Fruit fly (Drosophila melanogaster) S2 (cell line): Measurements from ENCODE around the gene CG4822.

Source experiments
- CG8478 ChIP-seq: fragments of >200 bp; optimal IDR thresholded peaks from 2 replicates; lab custom pipeline; 2018
- CTCF ChIP-seq, 2 experiments: fragments of >200 bp; optimal IDR thresholded peaks; 2 replicates each; lab custom pipeline; 2018

The CG4822 gene

DNA sequence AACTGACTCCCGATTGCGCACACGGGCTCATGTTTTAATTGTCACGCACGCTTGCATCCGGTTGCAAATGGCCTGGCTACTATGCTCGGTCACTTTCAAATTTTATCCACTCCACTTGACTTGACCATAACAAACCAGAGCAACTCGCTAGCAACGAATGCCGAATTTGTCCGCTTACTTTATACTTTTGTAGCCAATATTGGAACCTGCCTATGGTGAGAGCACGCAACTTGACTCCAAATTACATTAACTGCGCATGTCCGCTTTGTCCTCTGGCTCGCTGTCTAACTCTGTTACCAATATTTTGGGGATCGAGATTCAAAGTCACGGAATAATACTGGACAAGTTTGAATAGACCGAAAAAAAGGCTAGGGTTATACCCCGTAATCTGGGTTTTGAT is 31.6 kb upstream of the CG4822 start, which contains the start of gene CG42399:
TSS of gene CG42399 (minus strand) at position 159 of the 400 bp plus-strand sequence.
- no peak for TF ChIP-seq CTCF (optimal IDR thresholded peaks at IDR 0.05; lab: Kevin White, UChicago)

DNA sequence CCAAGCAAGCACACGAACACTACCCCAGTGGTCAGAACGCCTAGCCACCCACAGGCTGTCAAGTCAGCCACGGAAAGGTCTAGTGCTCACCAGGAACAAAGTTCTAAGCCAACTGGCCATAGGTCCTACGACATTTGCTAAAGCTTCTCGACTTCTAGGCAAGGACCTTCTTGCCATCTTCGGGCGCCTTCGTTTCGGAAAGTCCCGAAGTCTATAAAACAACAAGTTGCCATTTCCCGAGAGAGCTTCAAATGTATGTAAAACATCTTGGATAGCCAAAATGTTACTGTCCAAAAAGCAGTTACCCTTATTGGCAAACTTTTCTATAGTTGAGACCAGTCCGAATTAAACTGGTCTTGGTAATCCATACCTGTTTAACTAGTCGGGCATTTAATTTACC is 24.9 kb upstream of the CG4822 start:
- TF ChIP-seq CTCF (optimal IDR thresholded peaks at IDR 0.05; lab: Kevin White, UChicago) = no peak
- TF ChIP-seq CG8478 (lab: Kevin White, UChicago) = no peak

DNA sequence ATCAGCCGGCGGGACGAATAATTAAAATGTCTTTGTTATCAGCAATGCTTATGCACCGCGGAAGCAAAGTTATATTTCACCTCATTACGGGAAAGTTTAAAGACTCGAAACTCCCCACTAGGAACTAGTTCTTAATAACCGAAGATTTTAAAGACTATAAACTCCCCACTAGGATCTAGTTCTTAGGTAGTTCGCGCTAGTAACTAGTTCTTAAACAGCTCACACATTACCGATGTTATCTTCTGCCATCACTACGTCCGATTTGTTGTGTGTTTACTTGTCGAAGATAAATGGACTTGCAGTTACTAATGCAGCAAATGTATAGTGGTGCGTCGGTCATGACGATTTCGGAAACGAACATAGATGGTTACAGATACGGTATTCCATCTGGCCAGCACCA is 21.5 kb upstream of the CG4822 start, which contains the start of the genes CG31974 and CG11454:
TSS of gene CG31974 (minus strand) at position 4 of the 400 bp plus-strand sequence.
TSS of gene CG11454 (plus strand) at position 236 of the 400 bp plus-strand sequence.
- no peak for TF ChIP-seq CG8478 (lab: Kevin White, UChicago)
- peak in 1 of 2 experiments; percentile 8 for TF ChIP-seq CTCF (optimal IDR thresholded peaks at IDR 0.05; lab: Kevin White, UChicago)

DNA sequence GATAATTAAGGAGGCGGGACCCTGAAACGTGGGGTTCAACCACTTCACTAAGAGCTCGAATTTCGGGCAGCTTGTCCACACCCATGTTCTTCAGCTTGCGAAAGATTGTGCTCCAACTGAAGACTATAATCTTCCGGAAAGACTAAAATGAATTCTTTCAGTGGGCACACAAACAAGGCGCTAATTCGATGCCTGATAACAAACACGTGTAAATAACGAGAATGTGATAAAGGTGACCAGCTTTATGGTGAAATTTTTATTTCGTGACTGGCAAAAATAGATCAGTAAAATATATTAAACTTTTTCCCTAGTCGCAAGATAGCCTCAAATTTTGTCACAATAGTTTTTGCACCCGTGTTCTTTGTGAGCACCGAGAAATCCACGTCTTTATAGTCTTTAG is 19.3 kb upstream of the CG4822 start, which contains the start of the genes CG31975 and ovm:
TSS of gene CG31975 (minus strand) at position 144 of the 400 bp plus-strand sequence.
TSS of gene ovm (minus strand) at position 144 of the 400 bp plus-strand sequence.
- TF ChIP-seq CTCF (optimal IDR thresholded peaks at IDR 0.05; lab: Kevin White, UChicago) (no peak), CG8478 (lab: Kevin White, UChicago) (no peak)

DNA sequence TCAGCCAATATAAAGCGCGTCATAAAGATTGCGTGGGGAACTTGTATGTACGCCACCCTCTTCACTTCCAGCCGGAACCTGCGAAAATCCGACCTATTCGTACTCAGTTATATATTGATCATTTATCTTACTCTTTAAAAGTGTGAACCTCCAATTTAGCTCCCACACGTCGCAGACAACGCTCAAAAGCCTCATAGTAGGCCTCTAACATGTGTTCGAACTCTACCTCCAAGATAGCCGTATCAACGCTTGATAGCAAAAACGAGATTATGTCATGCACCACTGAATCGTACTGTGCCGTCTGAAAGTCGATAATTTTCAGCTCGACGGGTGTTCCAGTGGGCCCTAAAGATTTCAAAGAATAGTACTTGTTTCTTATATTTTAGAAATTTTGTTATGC is 18.1 kb upstream of the CG4822 start:
- TF ChIP-seq CG8478 (lab: Kevin White, UChicago) = no peak
- no peak for TF ChIP-seq CTCF (optimal IDR thresholded peaks at IDR 0.05; lab: Kevin White, UChicago)

DNA sequence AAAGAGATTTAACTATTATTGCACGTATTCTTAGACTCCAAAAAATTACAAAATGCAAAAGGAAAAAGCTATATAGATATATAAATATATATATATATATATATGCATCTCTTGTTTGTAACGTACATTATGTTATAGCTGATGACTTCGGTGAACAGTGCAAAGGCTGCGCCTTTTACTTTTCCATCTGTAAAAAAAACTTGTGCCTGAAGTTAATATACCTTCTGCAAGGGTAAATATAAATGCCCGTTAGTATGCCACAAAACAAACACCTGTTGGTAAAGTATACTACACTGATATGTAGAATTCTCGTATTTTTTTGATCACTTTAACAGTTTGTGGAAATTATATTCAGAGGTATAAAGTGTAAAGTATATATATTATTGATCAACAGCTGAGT is 16.5 kb upstream of the CG4822 start:
- TF ChIP-seq CG8478 (lab: Kevin White, UChicago) (no peak), CTCF (optimal IDR thresholded peaks at IDR 0.05; lab: Kevin White, UChicago) (peak in 1 of 2 experiments; percentile 35)

DNA sequence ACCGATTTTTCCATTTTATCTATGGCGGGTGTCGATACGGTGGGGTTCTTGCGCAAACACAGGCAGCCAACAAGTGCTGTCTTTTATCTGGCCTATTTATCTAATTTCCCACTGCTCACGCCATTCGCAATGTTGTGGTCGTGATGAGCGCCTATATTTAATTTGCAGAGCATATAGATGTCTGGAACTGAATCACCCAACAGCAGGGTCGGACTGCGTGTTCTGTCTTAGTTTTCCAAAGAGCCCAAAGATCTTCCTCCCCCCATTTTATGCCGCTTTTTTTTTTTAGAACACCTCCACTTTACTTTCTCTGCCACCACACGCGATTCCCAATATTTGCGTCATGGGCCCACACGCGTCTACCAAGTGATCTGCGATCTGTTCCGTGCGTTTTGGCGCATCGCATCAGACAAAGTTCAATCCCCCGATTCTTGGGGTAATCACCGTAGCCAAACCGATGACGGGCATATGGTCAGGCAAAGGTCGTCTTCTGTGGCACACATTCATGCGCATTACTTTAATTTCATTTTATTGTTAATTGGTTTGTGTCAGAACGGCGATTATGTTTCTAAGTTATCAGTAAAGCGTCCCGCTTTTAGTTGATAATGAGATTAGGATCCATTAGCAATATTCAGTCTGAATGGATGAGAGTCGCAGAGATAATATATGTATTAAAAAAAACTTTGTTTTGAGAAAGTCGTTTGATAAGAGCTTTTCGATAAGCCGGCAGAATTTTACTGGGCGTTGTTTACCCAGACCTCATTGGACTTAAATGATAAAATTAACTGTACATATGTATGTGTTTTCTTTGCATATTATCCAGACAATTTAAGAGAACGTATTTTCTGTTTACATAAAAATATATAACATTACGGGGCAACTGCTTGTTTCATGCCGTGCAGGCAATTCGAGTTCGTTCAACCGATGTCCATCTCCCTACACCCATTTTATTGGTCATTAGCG is 15.5 kb upstream of the CG4822 start:
- TF ChIP-seq CTCF (optimal IDR thresholded peaks at IDR 0.05; lab: Kevin White, UChicago) (no peak), CG8478 (lab: Kevin White, UChicago) (no peak)

DNA sequence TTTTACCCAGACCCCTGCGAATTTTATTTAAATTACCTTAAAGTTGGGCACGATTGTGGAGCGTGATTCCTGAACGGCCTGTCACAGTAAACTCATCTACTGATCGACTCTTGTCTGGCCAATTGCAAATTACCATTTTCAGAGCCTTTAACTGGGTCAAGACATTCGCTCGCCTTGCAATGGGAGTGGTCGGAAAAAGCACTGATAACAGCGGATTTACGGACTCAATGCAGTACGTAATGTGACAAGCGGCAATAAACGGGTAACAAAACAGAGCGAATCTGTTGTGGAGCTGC is 14.5 kb upstream of the CG4822 start:
- TF ChIP-seq CG8478 (lab: Kevin White, UChicago) (no peak), CTCF (optimal IDR thresholded peaks at IDR 0.05; lab: Kevin White, UChicago) (no peak)

DNA sequence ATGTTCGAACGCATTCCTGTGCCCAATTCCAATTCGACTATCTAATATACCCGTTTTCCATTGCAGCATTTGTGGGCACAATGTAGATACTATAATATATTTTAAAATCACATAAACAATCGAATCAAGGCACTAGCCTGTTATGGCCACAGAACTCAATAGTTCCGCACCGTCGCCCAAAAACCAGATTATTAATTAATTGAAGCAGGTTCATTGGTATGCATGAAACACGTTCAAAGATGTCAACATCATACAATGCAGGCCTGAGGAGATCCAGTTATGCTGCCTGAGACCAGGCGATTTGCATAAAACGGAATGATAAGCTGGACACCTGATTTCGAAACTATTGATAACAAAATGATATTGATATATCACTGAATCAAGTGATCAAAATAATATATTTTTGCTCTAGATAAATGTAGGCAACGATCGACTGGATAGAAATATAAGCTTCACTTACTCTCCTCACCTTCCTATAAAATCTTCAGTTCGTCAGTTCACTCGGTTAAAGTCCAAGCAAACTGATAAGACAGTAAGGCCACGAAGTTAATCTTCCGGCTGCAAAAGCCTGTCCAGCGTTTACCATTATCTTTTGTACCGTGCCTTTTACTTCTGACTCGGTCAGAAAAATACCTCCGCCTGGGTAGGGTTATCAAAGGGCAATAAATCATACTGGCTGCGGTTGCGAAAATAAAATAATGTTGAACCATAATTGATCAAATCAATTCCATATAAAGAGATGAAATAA is 14.0 kb upstream of the CG4822 start:
- no peak for TF ChIP-seq CTCF (optimal IDR thresholded peaks at IDR 0.05; lab: Kevin White, UChicago)
- TF ChIP-seq CG8478 (lab: Kevin White, UChicago) = no peak

DNA sequence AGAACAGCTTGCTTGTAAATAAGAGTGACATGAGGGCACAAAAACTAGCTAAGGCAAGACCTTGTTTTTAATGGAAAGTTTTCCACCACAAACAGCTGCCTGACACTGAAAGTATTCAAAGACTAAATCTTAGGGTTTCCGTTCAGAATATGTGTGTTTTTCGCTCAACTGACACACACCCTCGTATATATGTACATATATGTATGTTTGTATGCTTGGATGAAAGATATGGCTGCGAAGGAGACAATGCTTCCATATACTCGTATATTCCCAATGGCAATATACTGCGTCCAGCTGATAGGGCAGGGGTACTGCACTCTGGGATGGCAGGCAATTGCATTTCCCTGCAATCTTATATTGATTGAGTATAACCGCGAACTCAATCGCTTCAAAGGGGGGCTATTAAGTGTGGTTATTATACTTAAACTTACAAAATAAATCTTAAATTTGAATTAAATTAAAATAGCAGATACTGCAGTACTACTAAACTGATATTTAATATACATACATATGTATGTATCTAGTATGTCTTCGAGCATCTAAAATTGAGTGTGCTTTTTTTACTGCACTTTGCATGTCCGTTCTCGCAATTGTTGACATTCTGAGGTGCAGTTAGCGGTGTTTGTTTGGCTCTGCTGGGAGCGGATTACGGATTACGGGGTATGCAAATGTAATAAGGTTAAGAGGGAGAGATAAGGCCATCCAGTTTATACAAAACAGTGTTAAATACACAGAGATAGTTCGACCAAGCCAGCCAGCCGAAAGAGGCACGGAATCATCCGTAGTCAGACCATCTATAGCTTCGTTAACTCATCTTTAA is 13.2 kb upstream of the CG4822 start:
- TF ChIP-seq CTCF (optimal IDR thresholded peaks at IDR 0.05; lab: Kevin White, UChicago) = no peak
- no peak for TF ChIP-seq CG8478 (lab: Kevin White, UChicago)

DNA sequence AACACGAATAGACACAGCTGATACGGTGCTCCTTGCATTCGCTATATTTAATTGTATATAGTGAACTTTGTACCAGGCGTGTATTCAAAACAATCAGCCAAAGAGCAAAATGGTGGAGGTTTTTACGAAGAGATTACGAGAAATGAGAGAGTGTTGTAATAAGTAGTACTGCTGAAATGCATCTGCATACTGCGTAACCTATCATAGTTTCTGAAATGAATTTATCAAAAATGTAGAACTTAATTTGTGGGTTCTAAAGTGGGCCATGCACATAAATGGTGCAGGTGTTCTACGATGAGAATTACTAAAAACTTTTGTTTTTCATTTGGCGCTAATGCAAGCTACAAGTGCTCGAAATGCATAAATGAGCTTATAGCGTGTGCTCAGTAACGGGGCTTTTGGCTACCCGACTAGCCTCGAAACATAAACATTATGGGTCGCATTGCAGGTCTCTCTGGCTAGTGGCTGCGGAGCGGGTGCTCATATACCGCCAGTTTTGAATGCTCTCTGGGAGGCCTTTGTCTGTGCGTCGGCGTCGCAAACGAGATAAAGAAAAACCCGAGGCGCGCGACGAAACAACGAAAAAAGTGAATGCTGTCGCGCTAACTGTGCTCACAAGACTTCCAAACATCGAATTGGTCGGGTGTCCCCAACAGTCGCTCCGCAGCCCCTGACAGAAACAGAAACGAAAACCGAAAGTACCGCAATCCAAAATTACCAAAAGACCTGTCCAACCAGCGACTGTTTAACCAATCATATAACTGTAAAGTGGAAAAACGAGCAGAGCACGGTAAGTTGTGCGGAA is 10.1 kb upstream of the CG4822 start, which contains the start of gene Gs1:
TSS of gene Gs1 (plus strand) at position 612 of the 805 bp plus-strand sequence.
- no peak for TF ChIP-seq CG8478 (lab: Kevin White, UChicago)
- no peak for TF ChIP-seq CTCF (optimal IDR thresholded peaks at IDR 0.05; lab: Kevin White, UChicago)

DNA sequence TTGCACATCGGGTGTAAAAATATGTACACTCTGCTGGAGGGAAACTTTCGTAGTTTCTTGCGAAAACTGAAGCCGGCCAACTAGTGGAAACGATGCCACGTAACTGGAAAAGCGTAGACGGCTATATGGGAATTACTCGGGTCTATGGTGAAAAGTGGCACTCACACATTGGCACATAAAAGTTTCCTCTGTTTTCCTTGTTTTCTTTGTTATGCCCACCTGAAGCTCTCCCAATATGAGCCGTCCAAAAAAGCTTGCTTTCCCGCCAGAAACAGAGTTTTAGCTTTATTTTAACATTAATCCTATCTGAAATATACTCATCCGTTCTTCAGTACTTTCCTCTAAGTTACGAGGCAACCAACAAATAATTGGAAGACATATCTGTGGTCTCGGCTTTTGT is 9.1 kb upstream of the CG4822 start, which contains the start of gene CG3164:
TSS of gene CG3164 (minus strand) at position 101 of the 400 bp plus-strand sequence.
- TF ChIP-seq CTCF (optimal IDR thresholded peaks at IDR 0.05; lab: Kevin White, UChicago) (no peak), CG8478 (lab: Kevin White, UChicago) (no peak)
